Fruit fly (Drosophila melanogaster) whole organism, embryonic: Measurements from ENCODE around the gene Nin.

ENCODE experiments used
- Asciz ChIP-seq: fragments of 200-800 bp; sonication (Bioruptor generic); optimal IDR thresholded peaks from 2 replicates; lab custom pipeline; 2017; ENCODE audit warnings: missing biosample characterization, mild to moderate bottlenecking, missing genetic modification characterization, missing genetic modification reagents
- B-H2 ChIP-seq: fragments of 200-800 bp; sonication (Bioruptor generic); optimal IDR thresholded peaks from 2 replicates; lab custom pipeline; 2018; ENCODE audit warnings: missing biosample characterization, mild to moderate bottlenecking, missing genetic modification characterization
- Bteb2 ChIP-seq: fragments of 200-800 bp; sonication (Bioruptor generic); optimal IDR thresholded peaks from 2 replicates; lab custom pipeline; 2016; ENCODE audit warnings: missing biosample characterization, missing genetic modification characterization
- C15 ChIP-seq: fragments of 200-800 bp; sonication (Bioruptor generic); IDR thresholded peaks from 3 replicates; pipeline ENCODE4 v1.3.6; 2022; ENCODE audit warnings: missing biosample characterization, missing genetic modification characterization
- CG10543 ChIP-seq: fragments of 200-800 bp; sonication (Bioruptor generic); optimal IDR thresholded peaks from 3 replicates; lab custom pipeline; 2017; ENCODE audit warnings: missing biosample characterization, mild to moderate bottlenecking, missing genetic modification characterization, moderate library complexity
- CG10565 ChIP-seq: fragments of 200-800 bp; sonication (Bioruptor generic); optimal IDR thresholded peaks from 3 replicates; lab custom pipeline; 2016; ENCODE audit warnings: missing biosample characterization, mild to moderate bottlenecking, missing genetic modification characterization
- CG10654 ChIP-seq: fragments of 200-800 bp; sonication (Bioruptor generic); optimal IDR thresholded peaks from 2 replicates; lab custom pipeline; 2016; ENCODE audit warnings: missing biosample characterization, missing genetic modification characterization
- CG10959 ChIP-seq: fragments of 200-800 bp; sonication (Bioruptor generic); IDR thresholded peaks from 2 replicates; pipeline ENCODE4 v1.3.6; 2022; ENCODE audit warnings: missing biosample characterization, missing genetic modification characterization
- CG11085 ChIP-seq: fragments of 200-800 bp; sonication (Bioruptor generic); IDR thresholded peaks from 2 replicates; pipeline ENCODE4 v1.3.6; 2022; ENCODE audit warnings: missing biosample characterization, missing genetic modification characterization
- CG11504 ChIP-seq: fragments of 200-800 bp; sonication (Bioruptor generic); optimal IDR thresholded peaks from 3 replicates; lab custom pipeline; 2019; ENCODE audit warnings: missing biosample characterization, mild to moderate bottlenecking, missing genetic modification characterization, moderate library complexity
- CG15269 ChIP-seq: fragments of 200-800 bp; sonication (Bioruptor generic); optimal IDR thresholded peaks from 2 replicates; lab custom pipeline; 2018; ENCODE audit warnings: missing biosample characterization, mild to moderate bottlenecking, missing genetic modification characterization, moderate library complexity
- CG1602 ChIP-seq: fragments of 200-800 bp; sonication (Bioruptor generic); optimal IDR thresholded peaks from 3 replicates; lab custom pipeline; 2016; ENCODE audit warnings: missing biosample characterization, missing genetic modification characterization
- CG16813 ChIP-seq: fragments of 200-800 bp; sonication (Bioruptor generic); IDR thresholded peaks from 3 replicates; pipeline ENCODE4 v1.3.6; 2022; ENCODE audit warnings: missing biosample characterization, missing genetic modification characterization; ENCODE audit not compliant: partially characterized antibody
- CG16815 ChIP-seq: fragments of 200-800 bp; sonication (Bioruptor generic); optimal IDR thresholded peaks from 3 replicates; lab custom pipeline; 2017; ENCODE audit warnings: missing biosample characterization, mild to moderate bottlenecking, missing genetic modification characterization
- CG3065 ChIP-seq: fragments of 200-800 bp; sonication (Bioruptor generic); optimal IDR thresholded peaks from 2 replicates; lab custom pipeline; 2016; ENCODE audit warnings: missing biosample characterization, missing genetic modification characterization
- CG31388 ChIP-seq: fragments of 200-800 bp; sonication (Bioruptor generic); optimal IDR thresholded peaks from 2 replicates; lab custom pipeline; 2016; ENCODE audit warnings: missing biosample characterization, missing genetic modification characterization
- CG32767 ChIP-seq: fragments of 200-800 bp; sonication (Bioruptor generic); IDR thresholded peaks from 2 replicates; pipeline ENCODE4 v1.3.6; 2022; ENCODE audit warnings: missing biosample characterization, missing genetic modification characterization
- CG6254 ChIP-seq: fragments of 200-800 bp; sonication (Bioruptor generic); optimal IDR thresholded peaks from 3 replicates; lab custom pipeline; 2017; ENCODE audit warnings: mild to moderate bottlenecking, missing biosample characterization, missing genetic modification reagents, missing genetic modification characterization
- CG7357 ChIP-seq: fragments of 200-800 bp; sonication (Bioruptor generic); IDR thresholded peaks from 3 replicates; pipeline ENCODE4 v1.3.6; 2022; ENCODE audit warnings: missing biosample characterization, missing genetic modification characterization
- CG7372 ChIP-seq: fragments of 200-800 bp; sonication (Bioruptor generic); IDR thresholded peaks from 2 replicates; pipeline ENCODE4 v1.3.6; 2022; ENCODE audit warnings: missing biosample characterization, missing genetic modification characterization
- Dref ChIP-seq: fragments of 200-800 bp; sonication (Bioruptor generic); IDR thresholded peaks from 2 replicates; pipeline ENCODE4 v1.3.6; 2022; ENCODE audit warnings: missing biosample characterization, missing genetic modification characterization
- E2f1 ChIP-seq: fragments of 200-800 bp; sonication (Bioruptor generic); IDR thresholded peaks from 2 replicates; pipeline ENCODE4 v1.3.6; 2022; ENCODE audit warnings: missing biosample characterization, missing genetic modification characterization
- H15 ChIP-seq: fragments of 200-800 bp; sonication (Bioruptor generic); IDR thresholded peaks from 3 replicates; pipeline ENCODE4 v1.3.6; 2022; ENCODE audit warnings: missing biosample characterization, missing genetic modification characterization
- HLH54F ChIP-seq: fragments of 200-800 bp; sonication (Bioruptor generic); optimal IDR thresholded peaks from 3 replicates; lab custom pipeline; 2016; ENCODE audit warnings: missing biosample characterization, missing genetic modification characterization
- Nf-YB ChIP-seq: fragments of 200-800 bp; sonication (Bioruptor generic); optimal IDR thresholded peaks from 3 replicates; lab custom pipeline; 2019; ENCODE audit warnings: missing biosample characterization, mild to moderate bottlenecking, missing genetic modification characterization, moderate library complexity
- Oli ChIP-seq: fragments of 200-800 bp; sonication (Bioruptor generic); optimal IDR thresholded peaks from 2 replicates; lab custom pipeline; 2018; ENCODE audit warnings: missing biosample characterization, mild to moderate bottlenecking, missing genetic modification characterization, moderate library complexity
- Side ChIP-seq: fragments of 200-800 bp; sonication (Bioruptor generic); optimal IDR thresholded peaks from 2 replicates; lab custom pipeline; 2016; ENCODE audit warnings: missing biosample characterization, missing genetic modification characterization
- Sin3A ChIP-seq: fragments of >200 bp; optimal IDR thresholded peaks from 2 replicates; lab custom pipeline; 2018
- Stat92E ChIP-seq, 3 experiments: fragments of >200 bp in 2 of 3; fragments of 200-800 bp in 1 of 3; sonication (Bioruptor generic) in 1 of 3; optimal IDR thresholded peaks; 2 replicates each; lab custom pipeline; 2017 to 2019; ENCODE audit warnings: missing biosample characterization in 3 of 3, missing genetic modification characterization in 3 of 3, mild to moderate bottlenecking in 1 of 3, moderate library complexity in 1 of 3
- Xbp1 ChIP-seq: fragments of 200-800 bp; sonication (Bioruptor generic); optimal IDR thresholded peaks from 3 replicates; lab custom pipeline; 2016; ENCODE audit warnings: missing biosample characterization, mild to moderate bottlenecking, missing genetic modification characterization
- al ChIP-seq: fragments of 200-800 bp; sonication (Bioruptor generic); IDR thresholded peaks from 2 replicates; pipeline ENCODE4 v1.3.6; 2022; ENCODE audit warnings: missing biosample characterization, missing genetic modification characterization
- amos ChIP-seq: fragments of 200-800 bp; sonication (Bioruptor generic); IDR thresholded peaks from 2 replicates; pipeline ENCODE4 v1.3.6; 2022; ENCODE audit warnings: missing biosample characterization, missing genetic modification characterization; ENCODE audit not compliant: partially characterized antibody
- bbx ChIP-seq: fragments of 200-800 bp; sonication (Bioruptor generic); IDR thresholded peaks from 2 replicates; pipeline ENCODE4 v1.3.6; 2022; ENCODE audit warnings: missing biosample characterization, missing genetic modification characterization; ENCODE audit not compliant: partially characterized antibody
- chif ChIP-seq, 2 experiments: fragments of 200-800 bp; sonication (Bioruptor generic); optimal IDR thresholded peaks; 3 replicates each; lab custom pipeline; 2016; ENCODE audit warnings: missing biosample characterization in 2 of 2, missing genetic modification characterization in 2 of 2
- dmrt11E ChIP-seq: fragments of 200-800 bp; sonication (Bioruptor generic); optimal IDR thresholded peaks from 3 replicates; lab custom pipeline; 2018; ENCODE audit warnings: missing biosample characterization, mild to moderate bottlenecking, missing genetic modification characterization, moderate library complexity
- dmrt99B ChIP-seq: fragments of 200-800 bp; sonication (Bioruptor generic); optimal IDR thresholded peaks from 2 replicates; lab custom pipeline; 2018; ENCODE audit warnings: missing biosample characterization, mild to moderate bottlenecking, missing genetic modification characterization, moderate library complexity
- ems ChIP-seq: fragments of 200-800 bp; sonication (Bioruptor generic); optimal IDR thresholded peaks from 3 replicates; lab custom pipeline; 2016; ENCODE audit warnings: missing biosample characterization, missing genetic modification characterization
- esg ChIP-seq: fragments of 200-800 bp; sonication (Bioruptor generic); conservative IDR thresholded peaks from 2 replicates; pipeline ENCODE4 v1.3.6; 2022; ENCODE audit warnings: missing biosample characterization, missing genetic modification characterization
- fu2 ChIP-seq: fragments of 200-800 bp; sonication (Bioruptor generic); optimal IDR thresholded peaks from 2 replicates; lab custom pipeline; 2016; ENCODE audit warnings: missing biosample characterization, missing genetic modification characterization
- gfzf ChIP-seq: fragments of 200-800 bp; sonication (Bioruptor generic); optimal IDR thresholded peaks from 2 replicates; lab custom pipeline; 2016; ENCODE audit warnings: missing biosample characterization, mild to moderate bottlenecking, missing genetic modification characterization, moderate library complexity
- insv ChIP-seq, 2 experiments: fragments of 200-800 bp; sonication (Bioruptor generic); optimal IDR thresholded peaks; 3 replicates each; lab custom pipeline; 2016 to 2018; ENCODE audit warnings: missing biosample characterization in 2 of 2, missing genetic modification characterization in 2 of 2
- lmd ChIP-seq: fragments of 200-800 bp; sonication (Bioruptor generic); IDR thresholded peaks from 2 replicates; pipeline ENCODE4 v1.3.6; 2022; ENCODE audit warnings: missing biosample characterization, missing genetic modification characterization
- prd ChIP-seq, 3 experiments: fragments of >200 bp in 2 of 3; fragments of 200-800 bp in 1 of 3; sonication (Bioruptor generic) in 1 of 3; optimal IDR thresholded peaks in 2 of 3; IDR thresholded peaks in 1 of 3; 2 replicates in 2 of 3; 3 replicates in 1 of 3; pipeline versions ENCODE4 v1.3.6 to Lab custom; 2017 to 2022; ENCODE audit warnings: missing biosample characterization in 1 of 3, missing genetic modification characterization in 1 of 3
- salm ChIP-seq: fragments of 200-800 bp; sonication (Bioruptor generic); optimal IDR thresholded peaks from 2 replicates; lab custom pipeline; 2018; ENCODE audit warnings: missing biosample characterization, mild to moderate bottlenecking, missing genetic modification characterization
- tap ChIP-seq: fragments of 200-800 bp; optimal IDR thresholded peaks from 3 replicates; lab custom pipeline; 2019; ENCODE audit warnings: missing biosample characterization, mild to moderate bottlenecking, missing genetic modification characterization, moderate library complexity
- tll ChIP-seq, 2 experiments: fragments of 200-800 bp in 1 of 2; fragments of >200 bp in 1 of 2; sonication (Bioruptor generic) in 1 of 2; optimal IDR thresholded peaks; 2 replicates each; lab custom pipeline; 2017 to 2019; ENCODE audit warnings: missing biosample characterization in 2 of 2, missing genetic modification characterization in 2 of 2, mild to moderate bottlenecking in 1 of 2, moderate library complexity in 1 of 2
- tx ChIP-seq: fragments of 200-800 bp; sonication (Bioruptor generic); optimal IDR thresholded peaks from 2 replicates; lab custom pipeline; 2016; ENCODE audit warnings: missing biosample characterization, missing genetic modification characterization
- vfl ChIP-seq: fragments of 200-800 bp; sonication (Bioruptor generic); optimal IDR thresholded peaks from 2 replicates; lab custom pipeline; 2016; ENCODE audit warnings: missing biosample characterization, missing genetic modification characterization
- wdn ChIP-seq: fragments of 200-800 bp; sonication (Bioruptor generic); IDR thresholded peaks from 2 replicates; pipeline ENCODE4 v1.3.6; 2022; ENCODE audit warnings: missing biosample characterization, missing genetic modification characterization

The Nin gene

DNA sequence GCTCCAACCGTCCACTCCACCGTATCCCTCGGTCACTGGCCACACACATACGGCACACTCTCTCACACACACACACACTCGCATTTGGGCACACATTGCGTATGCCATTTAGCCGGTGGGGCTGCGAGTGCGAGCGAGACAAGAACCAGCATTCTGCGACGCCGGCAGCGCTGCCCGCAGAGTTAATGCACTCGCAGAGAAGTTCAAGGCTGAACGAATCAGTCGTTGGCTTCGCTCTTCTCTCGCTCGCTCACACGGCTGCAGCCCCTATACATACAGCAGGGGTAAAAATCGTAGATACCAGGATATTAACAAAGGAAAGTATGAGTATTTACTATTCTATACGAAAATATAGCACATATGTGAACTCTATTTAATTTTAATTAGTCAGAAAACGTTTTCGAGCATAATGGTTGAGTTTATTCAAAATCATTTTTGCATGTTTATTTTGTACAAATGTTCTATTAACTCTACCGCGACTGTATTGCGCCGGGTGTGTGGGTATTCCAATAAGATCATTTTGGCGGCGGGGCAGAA lies 14.7 kb upstream of the Nin start (continued):
- no peak for TF ChIP-seq C15
- TF ChIP-seq chif (GFP tag; optimal IDR thresholded peaks at IDR 0.05; lab: Kevin White, UChicago), result peak; percentile 74
- TF ChIP-seq vfl, result no peak
- TF ChIP-seq CG10543 (GFP tag; lab: Kevin White, UChicago), result no peak
- TF ChIP-seq H15, result peak; percentile 58; the same call in 1 of the 3 replicates
- TF ChIP-seq CG10565 (GFP tag; lab: Kevin White, UChicago), result peak; percentile 16
- TF ChIP-seq esg, result peak; percentile 65
- peak; percentile 82 for TF ChIP-seq CG6254 (GFP tag; lab: Kevin White, UChicago)
- TF ChIP-seq Stat92E (GFP tag; optimal IDR thresholded peaks at IDR 0.05; lab: Kevin White, UChicago), result peak in 1 of 3 experiments; percentile 92
- TF ChIP-seq tll (GFP tag; optimal IDR thresholded peaks at IDR 0.05; lab: Kevin White, UChicago), result peak in 1 of 2 experiments; percentile 22
- TF ChIP-seq HLH54F (GFP tag; lab: Kevin White, UChicago), result peak; percentile 13
- no peak for TF ChIP-seq B-H2
- peak; percentile 80 for TF ChIP-seq Asciz (GFP tag; lab: Kevin White, UChicago)
- TF ChIP-seq amos (GFP tag; lab: Robert Waterston, UW), result no peak
- peak; percentile 61; the same call in 1 of the 2 replicates for TF ChIP-seq CG32767
- TF ChIP-seq dmrt11E, result peak; percentile 89
- TF ChIP-seq CG10654 (GFP tag; lab: Kevin White, UChicago), result peak; percentile 45
- no peak for TF ChIP-seq Sin3A (lab: Kevin White, UChicago)
- TF ChIP-seq CG11085 (GFP tag; lab: Robert Waterston, UW), result no peak
- TF ChIP-seq insv (GFP tag; optimal IDR thresholded peaks at IDR 0.05; lab: Kevin White, UChicago), result peak in 1 of 2 experiments; percentile 71
- peak; percentile 59 for TF ChIP-seq CG16815 (GFP tag; lab: Kevin White, UChicago)
- peak; percentile 60 for TF ChIP-seq E2f1
- TF ChIP-seq CG11504 (tag; lab: Kevin White, UChicago), result peak; percentile 85
- TF ChIP-seq gfzf, result no peak
- TF ChIP-seq CG31388 (GFP tag; lab: Kevin White, UChicago), result no peak
- TF ChIP-seq Nf-YB (GFP tag; lab: Kevin White, UChicago), result peak; percentile 78
- TF ChIP-seq bbx (GFP tag; lab: Robert Waterston, UW), result no peak
- TF ChIP-seq Oli (tag; lab: Kevin White, UChicago), result peak; percentile 80
- peak; percentile 58; the same call in 1 of the 2 replicates for TF ChIP-seq CG10959 (GFP tag; lab: Robert Waterston, UW)
- peak; percentile 35 for TF ChIP-seq fu2 (GFP tag; lab: Kevin White, UChicago)
- TF ChIP-seq Bteb2 (GFP tag; lab: Kevin White, UChicago), result peak; percentile 40
- TF ChIP-seq lmd (GFP tag; lab: Robert Waterston, UW), result peak; percentile 61
- TF ChIP-seq dmrt99B (tag; lab: Kevin White, UChicago), result peak; percentile 81
- 0 out of 2 replicates have a peak, but pooled peaks have one; percentile 39 for TF ChIP-seq CG7372 (GFP tag; lab: Robert Waterston, UW)
- peak; percentile 46 for TF ChIP-seq ems (GFP tag; lab: Kevin White, UChicago)
- TF ChIP-seq CG16813 (GFP tag; lab: Robert Waterston, UW), result no peak
- TF ChIP-seq CG3065 (GFP tag; lab: Kevin White, UChicago), result no peak
- TF ChIP-seq tap (tag; lab: Kevin White, UChicago), result peak; percentile 86
- TF ChIP-seq CG1602 (GFP tag; lab: Kevin White, UChicago), result peak; percentile 55
- TF ChIP-seq Xbp1 (GFP tag; lab: Kevin White, UChicago), result peak; percentile 67
- no peak for TF ChIP-seq al
- TF ChIP-seq CG7357 (GFP tag; lab: Robert Waterston, UW), result peak; percentile 45; the same call in 1 of the 3 replicates
- no peak for TF ChIP-seq Dref (GFP tag; lab: Robert Waterston, UW)
- TF ChIP-seq CG15269, result peak; percentile 64
- TF ChIP-seq Side, result peak; percentile 62
- peak; percentile 35 for TF ChIP-seq salm (tag; lab: Kevin White, UChicago)
- no peak for TF ChIP-seq wdn
- peak; percentile 27 for TF ChIP-seq tx (GFP tag; lab: Kevin White, UChicago)
- no peak for TF ChIP-seq prd (optimal IDR thresholded peaks at IDR 0.05; lab: Kevin White, UChicago)
- TF ChIP-seq prd (GFP tag; IDR thresholded peaks at IDR 0.05; lab: Robert Waterston, UW), result peak; percentile 81
